Worm (Caenorhabditis elegans) whole organism, mixed stage, embryonic: Measurements from ENCODE around the gene K09F6.6.
"Not testable (repeated sequence)": the region's sequence is repeated elsewhere in the genome, so short reads cannot be mapped to it uniquely, and the experiment has no call there.

Source experiments
- M03D4.4 ChIP-seq: sonication (generic microtip); optimal IDR thresholded peaks from 2 replicates; lab custom pipeline; 2017; ENCODE audit warnings: mild to moderate bottlenecking, missing genetic modification characterization, missing compliant biosample characterization
- ceh-39 ChIP-seq: fragments of 150-350 bp; optimal IDR thresholded peaks from 2 replicates; lab custom pipeline; 2014; ENCODE audit warnings: missing biosample characterization, missing genetic modification characterization
- ceh-43 ChIP-seq: fragments of 200-800 bp; sonication (Bioruptor generic); optimal IDR thresholded peaks from 2 replicates; lab custom pipeline; 2018; ENCODE audit warnings: mild to moderate bottlenecking, missing genetic modification characterization, moderate library complexity, missing compliant biosample characterization
- ceh-83 ChIP-seq: fragments of 200-800 bp; sonication (Bioruptor generic); optimal IDR thresholded peaks from 2 replicates; lab custom pipeline; 2018; ENCODE audit warnings: mild to moderate bottlenecking, missing genetic modification characterization, missing compliant biosample characterization
- ces-1 ChIP-seq: fragments of 150-350 bp; optimal IDR thresholded peaks from 2 replicates; lab custom pipeline; 2014; ENCODE audit warnings: missing biosample characterization, missing genetic modification reagents, missing genetic modification characterization
- cnd-1 ChIP-seq: fragments of 200-800 bp; sonication (Bioruptor generic); optimal IDR thresholded peaks from 2 replicates; lab custom pipeline; 2018; ENCODE audit warnings: mild to moderate bottlenecking, missing genetic modification characterization, missing compliant biosample characterization
- drap-1 ChIP-seq: fragments of 200-800 bp; sonication (Bioruptor generic); optimal IDR thresholded peaks from 3 replicates; lab custom pipeline; 2018; ENCODE audit warnings: mild to moderate bottlenecking, missing genetic modification characterization, missing compliant biosample characterization
- elt-1 ChIP-seq: sonication (generic microtip); optimal IDR thresholded peaks from 2 replicates; lab custom pipeline; 2017; ENCODE audit warnings: missing genetic modification characterization, mild to moderate bottlenecking, missing compliant biosample characterization, antibody characterized with exemption, moderate library complexity, borderline replicate concordance; ENCODE audit not compliant: insufficient read depth
- elt-3 ChIP-seq: fragments of 150-350 bp; optimal IDR thresholded peaks from 2 replicates; lab custom pipeline; 2014; ENCODE audit warnings: missing biosample characterization, missing genetic modification characterization
- hlh-1 ChIP-seq: fragments of 150-350 bp; optimal IDR thresholded peaks from 2 replicates; lab custom pipeline; 2014; ENCODE audit warnings: missing biosample characterization, missing genetic modification reagents, missing genetic modification characterization
- lin-13 ChIP-seq: fragments of 150-350 bp; optimal IDR thresholded peaks from 2 replicates; lab custom pipeline; 2014; ENCODE audit warnings: missing biosample characterization, missing genetic modification characterization
- lin-32 ChIP-seq: fragments of 200-800 bp; sonication (Bioruptor generic); optimal IDR thresholded peaks from 2 replicates; lab custom pipeline; 2018; ENCODE audit warnings: mild to moderate bottlenecking, missing genetic modification characterization, missing compliant biosample characterization
- lsy-2 ChIP-seq: fragments of 150-350 bp; optimal IDR thresholded peaks from 2 replicates; lab custom pipeline; 2014; ENCODE audit warnings: missing biosample characterization, missing genetic modification characterization
- mab-5 ChIP-seq: fragments of 150-350 bp; optimal IDR thresholded peaks from 2 replicates; lab custom pipeline; 2014; ENCODE audit warnings: missing biosample characterization, missing genetic modification characterization
- mep-1 ChIP-seq: fragments of 150-350 bp; optimal IDR thresholded peaks from 2 replicates; lab custom pipeline; 2017; ENCODE audit warnings: missing biosample characterization, missing genetic modification reagents, missing genetic modification characterization, inconsistent platforms
- mls-2 ChIP-seq: sonication (generic microtip); optimal IDR thresholded peaks from 2 replicates; lab custom pipeline; 2016; ENCODE audit warnings: mild to moderate bottlenecking, missing genetic modification characterization, moderate library complexity, missing compliant biosample characterization
- nhr-12 ChIP-seq: fragments of 150-350 bp; optimal IDR thresholded peaks from 2 replicates; lab custom pipeline; 2014; ENCODE audit warnings: missing biosample characterization, missing genetic modification characterization
- nhr-2 ChIP-seq: fragments of 150-350 bp; optimal IDR thresholded peaks from 2 replicates; lab custom pipeline; 2014; ENCODE audit warnings: missing biosample characterization, missing genetic modification characterization
- nhr-237 ChIP-seq: fragments of 150-350 bp; optimal IDR thresholded peaks from 2 replicates; lab custom pipeline; 2014; ENCODE audit warnings: missing biosample characterization, missing genetic modification characterization
- pha-4 ChIP-seq: fragments of 150-350 bp; optimal IDR thresholded peaks from 2 replicates; lab custom pipeline; 2018; ENCODE audit warnings: missing biosample characterization, missing genetic modification reagents, missing genetic modification characterization
- sem-2 ChIP-seq: fragments of 200-800 bp; sonication (Bioruptor generic); optimal IDR thresholded peaks from 2 replicates; lab custom pipeline; 2018; ENCODE audit warnings: mild to moderate bottlenecking, missing genetic modification characterization, missing compliant biosample characterization
- snpc-4 ChIP-seq: fragments of 150-350 bp; optimal IDR thresholded peaks from 2 replicates; lab custom pipeline; 2014; ENCODE audit warnings: missing biosample characterization, missing genetic modification characterization
- sptf-1 ChIP-seq: sonication (generic microtip); optimal IDR thresholded peaks from 2 replicates; lab custom pipeline; 2017; ENCODE audit warnings: mild to moderate bottlenecking, missing genetic modification characterization, moderate library complexity, missing compliant biosample characterization
- tbx-8 ChIP-seq: fragments of 200-800 bp; sonication (Bioruptor generic); optimal IDR thresholded peaks from 2 replicates; lab custom pipeline; 2018; ENCODE audit warnings: mild to moderate bottlenecking, missing genetic modification characterization, moderate library complexity, missing compliant biosample characterization
- unc-120 ChIP-seq: sonication (generic microtip); optimal IDR thresholded peaks from 2 replicates; lab custom pipeline; 2017; ENCODE audit warnings: missing genetic modification characterization, missing compliant biosample characterization; ENCODE audit not compliant: poor library complexity, severe bottlenecking
- unc-39 ChIP-seq: fragments of 150-350 bp; optimal IDR thresholded peaks from 2 replicates; lab custom pipeline; 2014; ENCODE audit warnings: missing biosample characterization, missing genetic modification characterization
- unc-62 ChIP-seq: fragments of 150-350 bp; optimal IDR thresholded peaks from 2 replicates; lab custom pipeline; 2014; ENCODE audit warnings: missing biosample characterization, missing genetic modification reagents, missing genetic modification characterization
- zip-8 ChIP-seq: fragments of 150-350 bp; optimal IDR thresholded peaks from 2 replicates; lab custom pipeline; 2014; ENCODE audit warnings: missing biosample characterization, missing genetic modification characterization
- ztf-11 ChIP-seq: fragments of 150-350 bp; optimal IDR thresholded peaks from 2 replicates; lab custom pipeline; 2014; ENCODE audit warnings: missing biosample characterization, missing genetic modification characterization

Gene K09F6.6

ce11 chrII:2282599-2282998 is 3.5 kb upstream of the K09F6.6 start, which contains the start of gene K09F6.9:
K09F6.9 (minus strand) TSS chrII:2282699.
- not testable (repeated sequence) for TF ChIP-seq unc-62 (GFP tag; lab: Kevin White, UChicago); mls-2 (tag; lab: Kevin White, UChicago); ceh-43 (GFP tag; lab: Kevin White, UChicago)

DNA sequence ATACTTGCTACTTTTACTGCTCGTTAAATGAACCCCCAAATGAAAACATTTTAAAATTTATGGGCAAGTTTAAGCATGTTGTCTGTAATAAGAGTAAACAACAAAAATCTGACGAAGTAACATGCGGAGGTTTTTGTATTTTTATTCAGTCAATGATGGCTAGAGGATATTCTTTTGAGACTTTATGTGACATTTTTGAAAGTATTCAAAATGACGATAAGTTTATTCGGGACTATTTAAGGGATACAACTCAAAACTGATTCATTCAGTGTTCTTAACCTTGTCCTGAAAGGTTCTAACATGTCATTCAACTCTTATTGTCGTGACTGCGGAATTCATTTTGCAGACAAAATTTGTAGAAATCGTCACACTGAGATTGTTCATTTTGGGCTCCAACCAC is 734 bp upstream of the K09F6.6 start, which contains the start of gene K09F6.11:
Gene K09F6.11, plus strand, starts transcription at position 301 of the 400 bp plus-strand sequence.
- TF ChIP-seq ces-1 (no peak), ceh-39 (no peak), sptf-1 (tag; lab: Kevin White, UChicago) (no peak), unc-62 (GFP tag; lab: Kevin White, UChicago) (no peak), unc-39 (no peak), unc-120 (tag; lab: Kevin White, UChicago) (no peak), nhr-237 (tag; lab: Kevin White, UChicago) (no peak), mab-5 (no peak), tbx-8 (GFP tag; lab: Kevin White, UChicago) (no peak), lin-13 (no peak), ztf-11 (no peak), mls-2 (tag; lab: Kevin White, UChicago) (no peak), mep-1 (tag; lab: Kevin White, UChicago) (no peak), nhr-2 (tag; lab: Kevin White, UChicago) (no peak), ceh-83 (GFP tag; lab: Kevin White, UChicago) (no peak)

DNA sequence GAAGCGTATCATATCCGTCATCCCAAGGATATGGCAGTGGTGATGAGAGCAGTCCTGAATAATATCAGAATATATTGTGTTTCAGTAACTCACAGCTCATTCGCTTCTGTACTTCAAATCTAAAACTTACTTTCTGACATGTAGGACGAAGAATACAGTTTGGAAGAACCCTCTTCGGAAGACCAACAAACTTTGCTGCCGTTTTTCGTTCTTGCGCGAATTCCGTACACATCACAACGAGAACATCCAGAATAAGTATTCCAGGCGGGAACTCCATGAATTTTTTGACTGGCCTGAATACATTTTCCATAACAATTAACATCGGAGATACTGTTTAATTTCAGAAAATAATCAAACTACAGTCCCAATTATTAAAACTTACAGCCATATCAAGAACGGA is 1.7 kb downstream of the K09F6.6 start, which contains the start of gene K09F6.15:
Gene K09F6.15, minus strand, starts transcription at position 101 of the 400 bp plus-strand sequence.
- TF ChIP-seq unc-39 (no peak), nhr-12 (tag; lab: Kevin White, UChicago) (no peak), snpc-4 (tag; lab: Kevin White, UChicago) (no peak), ceh-43 (GFP tag; lab: Kevin White, UChicago) (no peak), pha-4 (tag; lab: Kevin White, UChicago) (no peak), ztf-11 (no peak), hlh-1 (tag; lab: Kevin White, UChicago) (no peak), cnd-1 (tag; lab: Kevin White, UChicago) (no peak), lsy-2 (tag; lab: Kevin White, UChicago) (no peak), ces-1 (no peak), elt-1 (no peak), lin-32 (GFP tag; lab: Kevin White, UChicago) (no peak), sem-2 (GFP tag; lab: Kevin White, UChicago) (no peak), elt-3 (tag; lab: Kevin White, UChicago) (no peak), mab-5 (no peak), lin-13 (no peak), unc-120 (tag; lab: Kevin White, UChicago) (no peak)

ce11 chrII:2273750-2274149 is 5.4 kb downstream of the K09F6.6 start:
- no peak for TF ChIP-seq sem-2 (GFP tag; lab: Kevin White, UChicago)
- TF ChIP-seq ceh-83 (GFP tag; lab: Kevin White, UChicago), result no peak
- TF ChIP-seq nhr-237 (tag; lab: Kevin White, UChicago), result no peak
- TF ChIP-seq drap-1, result no peak
- TF ChIP-seq tbx-8 (GFP tag; lab: Kevin White, UChicago), result no peak
- TF ChIP-seq elt-3 (tag; lab: Kevin White, UChicago), result no peak

ce11 chrII:2254861-2255260 is 24.2 kb downstream of the K09F6.6 start, which contains the start of gene K09F6.3:
K09F6.3 (plus strand) TSS chrII:2255161.
- TF ChIP-seq sptf-1 (tag; lab: Kevin White, UChicago); M03D4.4; drap-1: not testable (repeated sequence)

DNA sequence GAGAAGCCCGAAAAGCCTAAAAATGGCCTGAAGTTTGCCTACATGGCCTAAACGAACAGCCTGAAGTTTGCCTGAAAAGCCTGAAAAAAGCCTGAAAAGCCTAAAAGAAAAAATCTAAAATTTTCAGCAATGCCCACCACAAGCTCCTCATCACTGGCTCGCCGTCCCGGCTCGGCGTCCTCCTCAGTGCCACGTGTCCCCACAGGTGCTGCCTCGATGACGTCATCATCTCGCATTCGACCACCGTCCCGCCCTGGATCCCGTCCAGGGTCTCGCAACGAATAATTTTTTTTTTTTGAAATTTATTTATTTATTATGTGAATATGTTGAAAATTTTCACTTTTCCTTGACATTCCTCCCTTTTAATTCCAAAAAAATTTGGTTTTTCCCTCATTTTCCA is 25.4 kb downstream of the K09F6.6 start:
- TF ChIP-seq ceh-43 (GFP tag; lab: Kevin White, UChicago) (no peak), zip-8 (peak; percentile 60)
